Worm (Caenorhabditis elegans) whole organism, L4 larva: ENCODE results near the gene ZK622.5.

Experiments
- F26F4.8 ChIP-seq: fragments of 200-800 bp; sonication (Bioruptor generic); conservative IDR thresholded peaks from 2 replicates; pipeline ENCODE4 v1.3.6; 2022; ENCODE audit warnings: missing genetic modification characterization, missing compliant biosample characterization
- R02D3.7 ChIP-seq: fragments of 150-350 bp; sonication (generic microtip); optimal IDR thresholded peaks from 3 replicates; lab custom pipeline; 2014; ENCODE audit warnings: missing biosample characterization, missing genetic modification characterization
- ama-1 ChIP-seq: fragments of 150-350 bp; optimal IDR thresholded peaks from 2 replicates; lab custom pipeline; 2014; ENCODE audit warnings: inconsistent platforms, mixed read lengths
- hlh-30 ChIP-seq: sonication (generic microtip); optimal IDR thresholded peaks from 2 replicates; lab custom pipeline; 2017; ENCODE audit warnings: antibody characterized with exemption, mild to moderate bottlenecking, missing genetic modification characterization, missing compliant biosample characterization; ENCODE audit not compliant: insufficient read depth
- lin-13 ChIP-seq: fragments of 150-350 bp; optimal IDR thresholded peaks from 2 replicates; lab custom pipeline; 2014; ENCODE audit warnings: missing biosample characterization, missing genetic modification reagents, missing genetic modification characterization
- lin-29 ChIP-seq: fragments of 200-800 bp; sonication (Bioruptor generic); IDR thresholded peaks from 2 replicates; pipeline ENCODE4 v1.3.6; 2022; ENCODE audit warnings: missing genetic modification reagents, missing genetic modification characterization, missing compliant biosample characterization
- lin-38 ChIP-seq: fragments of 200-800 bp; sonication (Bioruptor generic); IDR thresholded peaks from 2 replicates; pipeline ENCODE4 v1.3.6; 2022; ENCODE audit warnings: missing genetic modification reagents, missing genetic modification characterization, missing compliant biosample characterization
- lsy-2 ChIP-seq, 2 experiments: fragments of 150-350 bp in 1 of 2; sonication (generic microtip) in 1 of 2; optimal IDR thresholded peaks; 2 replicates each; lab custom pipeline; 2014 to 2017; ENCODE audit warnings: missing biosample characterization in 2 of 2, missing genetic modification characterization in 2 of 2
- mxl-2 ChIP-seq: fragments of 200-800 bp; sonication (Bioruptor generic); conservative IDR thresholded peaks from 2 replicates; pipeline ENCODE4 v1.3.6; 2022; ENCODE audit warnings: missing genetic modification reagents, missing genetic modification characterization, missing compliant biosample characterization
- nhr-237 ChIP-seq: sonication (generic microtip); optimal IDR thresholded peaks from 2 replicates; lab custom pipeline; 2017; ENCODE audit warnings: missing biosample characterization, missing genetic modification characterization
- nhr-25 ChIP-seq: sonication (generic microtip); optimal IDR thresholded peaks from 2 replicates; lab custom pipeline; 2017; ENCODE audit warnings: missing genetic modification characterization, mild to moderate bottlenecking, missing compliant biosample characterization, antibody characterized with exemption, moderate library complexity, borderline replicate concordance; ENCODE audit not compliant: insufficient read depth
- unc-39 ChIP-seq: sonication (generic microtip); optimal IDR thresholded peaks from 2 replicates; lab custom pipeline; 2017; ENCODE audit warnings: missing biosample characterization, missing genetic modification characterization

- TF ChIP-seq lin-13 (GFP tag; lab: Kevin White, UChicago) (no peak), nhr-237 (tag; lab: Kevin White, UChicago) (no peak), lsy-2 (tag; optimal IDR thresholded peaks at IDR 0.05; lab: Kevin White, UChicago) (no peak), mxl-2 (GFP tag; lab: Robert Waterston, UW) (no peak), F26F4.8 (GFP tag; lab: Robert Waterston, UW) (no peak), nhr-25 (tag; lab: Kevin White, UChicago) (no peak), lin-29 (GFP tag; lab: Robert Waterston, UW) (no peak), R02D3.7 (no peak), lin-38 (GFP tag; lab: Robert Waterston, UW) (no peak), hlh-30 (tag; lab: Kevin White, UChicago) (no peak), ama-1 (no peak), unc-39 (no peak)
These were observed 24.6 kb upstream of the ZK622.5 start for ce11 chrII:5264650-5265049.
